Worm (Caenorhabditis elegans): ENCODE data around the gene srab-8.

Gene srab-8

ce11 chrV:3176161-3176560, at the start of gene srab-8:
Gene srab-8 (plus strand): TSS chrV:3176461.
- TF ChIP-seq unc-62 (GFP tag; optimal IDR thresholded peaks at IDR 0.05) = no peak

DNA sequence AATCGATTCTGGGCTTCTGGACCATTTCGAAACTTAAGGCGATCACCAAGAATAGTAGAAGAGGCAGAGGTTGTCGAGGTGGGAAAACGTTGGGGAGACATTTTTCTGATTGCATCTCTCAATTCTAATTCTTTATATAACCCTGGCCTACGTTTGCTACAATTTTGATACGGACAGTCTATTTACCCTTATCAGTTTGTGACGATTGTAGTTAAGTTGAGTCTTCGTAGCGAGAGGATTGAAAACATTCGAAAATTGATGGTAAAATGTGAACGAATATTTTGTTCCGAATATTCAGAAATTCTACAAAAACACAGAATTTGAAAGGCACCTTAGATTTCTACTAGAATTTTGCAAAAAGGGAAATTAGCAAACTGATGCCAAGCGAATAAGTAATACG, 48.6 kb upstream of the srab-8 start, which contains the start of gene Y73C8C.10:
Y73C8C.10 (minus strand) TSS at position 101 of the 400 bp plus-strand sequence.
- TF ChIP-seq unc-62 (GFP tag; optimal IDR thresholded peaks at IDR 0.05) = no peak

DNA sequence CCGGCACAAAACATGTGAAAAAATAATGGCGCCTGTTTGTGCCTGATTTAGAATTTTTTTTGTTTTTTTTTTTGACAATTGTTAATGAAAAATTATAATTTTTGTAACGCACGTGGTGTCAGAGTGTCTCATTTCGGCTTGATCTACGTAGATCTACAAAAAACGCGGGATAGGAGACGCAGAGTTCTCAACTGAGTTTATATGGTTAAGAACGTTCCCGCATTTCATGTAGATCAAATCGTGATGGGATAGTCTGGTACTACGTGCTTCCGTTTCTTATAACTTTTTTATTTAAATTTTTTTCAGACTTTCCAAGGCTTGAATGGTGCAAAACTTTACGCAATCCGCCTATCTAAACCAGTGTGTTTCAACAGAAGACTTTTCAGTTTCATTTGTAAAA, 47.5 kb upstream of the srab-8 start, which contains the start of gene tat-6:
tat-6 (plus strand) TSS at position 301 of the 400 bp plus-strand sequence.
- no peak for TF ChIP-seq unc-62 (GFP tag; optimal IDR thresholded peaks at IDR 0.05)

DNA sequence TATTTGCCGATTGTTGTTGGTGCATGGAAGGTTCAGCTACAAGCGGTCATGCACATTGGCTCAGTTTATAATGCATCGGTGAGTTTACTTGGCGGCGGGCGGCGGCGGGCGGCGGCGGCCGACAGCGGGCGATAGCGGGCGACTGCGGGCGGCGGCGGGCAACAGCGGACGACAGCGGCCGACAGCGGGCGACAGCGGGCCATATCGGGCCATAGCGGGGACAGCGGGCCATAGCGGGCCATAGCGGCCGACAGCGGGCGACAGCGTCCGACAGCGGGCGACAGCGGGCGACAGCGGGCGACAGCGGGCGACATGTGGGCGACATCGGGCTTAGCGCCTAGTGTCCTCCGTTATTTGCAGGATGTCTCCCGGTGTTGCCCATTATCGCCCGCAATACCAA, 44.1 kb upstream of the srab-8 start:
- no peak for TF ChIP-seq unc-62 (GFP tag; optimal IDR thresholded peaks at IDR 0.05)

- no peak for TF ChIP-seq unc-62 (GFP tag; optimal IDR thresholded peaks at IDR 0.05)
Observed at ce11 chrV:3133293-3133755, 42.9 kb upstream of the srab-8 start, which contains the start of gene F02C9.2. Gene F02C9.2 (plus strand): TSS chrV:3133705.

DNA sequence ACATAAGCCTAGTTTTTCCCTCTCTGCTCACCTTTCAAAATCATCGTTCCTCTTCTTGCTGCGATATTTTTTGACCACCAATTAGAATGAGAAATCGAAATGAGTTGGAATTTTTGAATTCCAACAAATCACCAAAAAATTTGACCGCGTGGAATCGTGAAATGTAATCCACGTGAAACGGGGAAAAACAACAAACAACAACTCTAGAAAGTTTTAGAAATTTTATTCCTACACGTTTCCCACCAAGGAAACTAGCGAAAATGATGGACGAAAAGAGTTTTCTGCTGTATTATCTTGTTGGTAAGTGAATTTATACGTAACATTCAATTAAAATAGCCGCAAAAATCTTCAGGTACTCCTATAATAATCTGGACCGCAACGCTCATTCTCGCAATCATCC, 37.8 kb upstream of the srab-8 start, which contains the start of the genes irld-3 and F02C9.1:
irld-3 (minus strand) TSS at position 101 of the 400 bp plus-strand sequence.
F02C9.1 (plus strand) TSS at position 216 of the 400 bp plus-strand sequence.
- no peak for TF ChIP-seq unc-62 (GFP tag; optimal IDR thresholded peaks at IDR 0.05)

- TF ChIP-seq unc-62 (GFP tag; optimal IDR thresholded peaks at IDR 0.05) = no peak
Observed at ce11 chrV:3141190-3141589, 35.1 kb upstream of the srab-8 start, which contains the start of gene srab-9. Gene srab-9 (minus strand): TSS chrV:3141290.

- no peak for TF ChIP-seq unc-62 (GFP tag; optimal IDR thresholded peaks at IDR 0.05)
Observed at ce11 chrV:3144494-3144893, 31.8 kb upstream of the srab-8 start, which contains the start of gene srab-10. Gene srab-10 (minus strand): TSS chrV:3144594.

DNA sequence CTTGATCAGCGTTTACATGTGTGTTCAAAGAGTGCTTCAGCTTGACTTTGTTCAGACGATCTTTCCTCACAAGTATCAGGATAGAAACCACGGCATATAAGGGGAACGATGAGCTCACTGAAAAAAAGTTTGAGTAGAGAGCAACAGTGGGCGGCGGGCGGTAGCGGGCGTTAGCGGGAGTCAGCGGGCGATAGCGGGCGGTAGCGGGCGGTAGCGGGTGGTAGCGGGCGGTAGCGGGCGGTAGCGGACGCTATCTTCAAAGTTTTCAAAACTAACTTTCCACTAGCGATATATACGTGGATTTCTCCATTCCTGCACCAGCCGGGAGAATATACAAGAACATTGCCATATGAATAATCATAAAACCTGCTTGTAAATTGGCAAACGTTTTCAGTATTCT, 31.0 kb upstream of the srab-8 start:
- no peak for TF ChIP-seq unc-62 (GFP tag; optimal IDR thresholded peaks at IDR 0.05)

DNA sequence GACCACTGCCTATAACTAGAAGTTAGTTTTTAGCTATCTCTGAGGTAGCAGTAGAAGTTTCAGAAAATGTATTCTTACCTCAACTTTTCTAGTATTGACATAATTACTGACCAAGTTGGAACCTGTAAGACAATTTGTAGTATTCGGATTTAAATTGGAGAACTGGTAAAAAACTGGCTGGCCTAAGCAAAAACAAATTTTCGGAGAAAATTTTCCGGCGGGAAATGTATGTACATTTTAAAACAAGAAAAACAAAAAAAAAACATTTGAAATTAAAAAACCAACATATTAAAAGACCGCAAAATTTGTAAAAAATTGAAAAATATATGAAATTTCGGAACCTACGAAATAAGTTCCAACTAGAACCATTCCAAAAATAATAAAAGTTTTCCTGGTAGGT, 29.3 kb upstream of the srab-8 start, which contains the start of gene srab-11:
srab-11 (minus strand) TSS at position 101 of the 400 bp plus-strand sequence.
- no peak for TF ChIP-seq unc-62 (GFP tag; optimal IDR thresholded peaks at IDR 0.05)

- no peak for TF ChIP-seq unc-62 (GFP tag; optimal IDR thresholded peaks at IDR 0.05)
Observed at ce11 chrV:3149910-3150428, 26.3 kb upstream of the srab-8 start.

ce11 chrV:3151862-3152261, 24.4 kb upstream of the srab-8 start, which contains the start of gene srab-6:
Gene srab-6 (minus strand): TSS chrV:3151962.
- no peak for TF ChIP-seq unc-62 (GFP tag; optimal IDR thresholded peaks at IDR 0.05)

ce11 chrV:3155072-3155471, 21.2 kb upstream of the srab-8 start, which contains the start of gene srab-7:
Gene srab-7 (minus strand): TSS chrV:3155172.
- TF ChIP-seq unc-62 (GFP tag; optimal IDR thresholded peaks at IDR 0.05) = no peak

DNA sequence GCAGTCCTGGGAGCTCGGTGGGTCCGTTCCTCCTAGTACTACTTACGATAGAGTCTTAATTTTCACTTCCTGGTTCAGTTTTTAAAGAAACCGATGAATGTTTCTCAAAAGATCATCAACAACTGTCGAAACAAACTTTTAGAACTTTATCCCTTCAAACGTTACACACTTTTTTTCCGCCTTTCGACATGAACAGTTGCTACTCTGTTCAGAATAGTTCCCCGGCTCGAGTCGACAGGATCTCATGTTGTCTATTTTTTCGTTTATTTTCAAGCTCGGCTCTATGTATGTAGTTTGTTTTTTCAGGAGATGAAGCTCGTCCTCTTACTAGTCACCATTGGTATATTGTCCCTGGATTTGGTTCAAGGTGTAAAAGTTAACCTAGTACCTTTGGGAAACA, 19.5 kb upstream of the srab-8 start, which contains the start of gene exh-1:
exh-1 (plus strand) TSS at position 301 of the 400 bp plus-strand sequence.
- no peak for TF ChIP-seq unc-62 (GFP tag; optimal IDR thresholded peaks at IDR 0.05)

DNA sequence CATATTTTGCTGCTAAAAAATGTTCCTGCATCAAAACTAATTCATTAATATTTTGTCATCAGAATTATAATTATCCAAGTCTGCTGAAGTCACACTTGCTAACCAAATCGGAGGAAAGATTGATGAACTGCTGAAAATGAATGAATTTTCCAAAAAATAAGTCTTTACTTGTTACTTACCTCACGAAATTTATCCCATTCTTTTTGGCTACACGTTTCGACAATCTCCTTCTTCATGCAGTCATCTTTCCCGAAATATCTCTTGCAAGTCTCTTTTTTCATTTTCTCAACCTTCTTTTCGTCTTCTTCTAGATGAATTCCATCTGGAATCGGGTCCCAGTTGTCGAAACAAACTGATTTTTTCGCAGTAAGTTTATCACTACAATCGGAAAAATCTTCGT, 17.9 kb upstream of the srab-8 start:
- TF ChIP-seq unc-62 (GFP tag; optimal IDR thresholded peaks at IDR 0.05) = no peak

ce11 chrV:3159252-3159651, 17.0 kb upstream of the srab-8 start, which contains the start of gene C36C5.12:
Gene C36C5.12 (minus strand): TSS chrV:3159352.
- TF ChIP-seq unc-62 (GFP tag; optimal IDR thresholded peaks at IDR 0.05) = no peak

DNA sequence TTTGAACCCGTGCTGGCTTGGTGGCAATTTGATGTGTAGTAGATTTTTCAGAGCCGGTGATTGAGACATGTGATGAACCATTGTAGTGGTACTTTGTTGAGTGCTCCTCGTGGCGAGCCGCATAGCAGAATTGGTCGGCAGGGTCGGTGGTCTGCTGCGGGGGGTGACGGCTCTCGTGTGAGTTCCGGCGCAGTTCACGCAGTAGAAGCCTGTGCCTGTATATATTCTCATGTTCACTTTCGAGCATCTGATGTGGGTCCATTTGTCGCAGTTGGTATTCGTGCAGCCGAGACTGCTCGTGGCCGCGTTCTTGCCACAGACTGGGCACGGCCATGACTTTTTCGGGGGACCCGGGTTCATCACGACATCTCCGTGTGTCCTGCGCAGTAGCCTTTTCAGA, 14.0 kb upstream of the srab-8 start:
- no peak for TF ChIP-seq unc-62 (GFP tag; optimal IDR thresholded peaks at IDR 0.05)
